Fruit fly (Drosophila melanogaster) whole organism, wandering third instar larva: ENCODE results near the gene Dscam4.

Experiments
- brk ChIP-seq: fragments of 200-800 bp; sonication (Bioruptor generic); optimal IDR thresholded peaks from 2 replicates; lab custom pipeline; 2016; ENCODE audit warnings: missing biosample characterization, mild to moderate bottlenecking, missing genetic modification characterization
- jim ChIP-seq: fragments of 175-275, 200-325 bp; sonication (Bioruptor generic); optimal IDR thresholded peaks from 2 replicates; lab custom pipeline; 2016; ENCODE audit warnings: missing biosample characterization, mild to moderate bottlenecking, missing genetic modification characterization
- pan ChIP-seq: fragments of >200 bp; optimal IDR thresholded peaks from 2 replicates; lab custom pipeline; 2017
- usp ChIP-seq: fragments of >200 bp; optimal IDR thresholded peaks from 2 replicates; lab custom pipeline; 2017; ENCODE audit warnings: missing biosample characterization, missing genetic modification characterization

dm6 chr3L:8214980-8215379 is 23.5 kb upstream of the Dscam4 start, which contains the start of gene CG8012:
- no peak for TF ChIP-seq pan (lab: Kevin White, UChicago)
- TF ChIP-seq brk, result no peak
- no peak for TF ChIP-seq usp
- TF ChIP-seq jim (GFP tag; lab: Kevin White, UChicago), result no peak
